Fruit fly (Drosophila melanogaster): Measurements from ENCODE around the gene CG8010.

The CG8010 gene

dm6 chrX:19268484-19269068, at the start of gene CG8010 (continued):
- TF ChIP-seq Myb (GFP tag; optimal IDR thresholded peaks at IDR 0.05) (peak; percentile 2), vfl (GFP tag; optimal IDR thresholded peaks at IDR 0.05) (peak; percentile 13), stc (GFP tag; IDR thresholded peaks at IDR 0.05) (no peak), Oli (tag; optimal IDR thresholded peaks at IDR 0.05) (no peak), onecut (GFP tag; IDR thresholded peaks at IDR 0.05) (0 out of 2 replicates have a peak, but pooled peaks have one; percentile 16), ATbp (GFP tag; optimal IDR thresholded peaks at IDR 0.05) (no peak), chm (GFP tag; IDR thresholded peaks at IDR 0.05) (peak; percentile 48; the same call in 1 of the 2 replicates), CG31441 (GFP tag; IDR thresholded peaks at IDR 0.05) (no peak), BEAF-32 (GFP tag; optimal IDR thresholded peaks at IDR 0.05) (peak; percentile 41), Abd-B (GFP tag; optimal IDR thresholded peaks at IDR 0.05) (no peak), esg (GFP tag; conservative IDR thresholded peaks at IDR 0.05) (no peak), CG6765 (GFP tag; optimal IDR thresholded peaks at IDR 0.05) (no peak), bbx (GFP tag; IDR thresholded peaks at IDR 0.05; ENCODE audit: partially characterized antibody) (peak; percentile 63), trh (GFP tag; optimal IDR thresholded peaks at IDR 0.05) (no peak), Pdp1 (GFP tag; optimal IDR thresholded peaks at IDR 0.05) (peak in 1 of 2 experiments; percentile 28), CG31224 (GFP tag; IDR thresholded peaks at IDR 0.05) (no peak), CG17829 (tag; optimal IDR thresholded peaks at IDR 0.05) (peak; percentile 41), org-1 (GFP tag; optimal IDR thresholded peaks at IDR 0.05) (no peak), CG1024 (GFP tag; IDR thresholded peaks at IDR 0.05) (0 out of 2 replicates have a peak, but pooled peaks have one; percentile 24), E2f2 (GFP tag; IDR thresholded peaks at IDR 0.05) (peak; percentile 92), B-H2 (GFP tag; optimal IDR thresholded peaks at IDR 0.05) (peak; percentile 21), gfzf (GFP tag; optimal IDR thresholded peaks at IDR 0.05) (peak; percentile 35), bcd (GFP tag; optimal IDR thresholded peaks at IDR 0.05) (no peak), chinmo (GFP tag; IDR thresholded peaks at IDR 0.05; ENCODE audit: partially characterized antibody) (0 out of 4 replicates have a peak, but pooled peaks have one; percentile 67), CG32532 (GFP tag; IDR thresholded peaks at IDR 0.05) (peak; percentile 33; the same call in 1 of the 2 replicates), Sin3A (optimal IDR thresholded peaks at IDR 0.05) (peak; percentile 13), vvl (GFP tag; IDR thresholded peaks at IDR 0.05) (peak; percentile 40; the same call in 1 of the 2 replicates), CG10979 (tag; optimal IDR thresholded peaks at IDR 0.05) (peak; percentile 37), CG7839 (tag; optimal IDR thresholded peaks at IDR 0.05) (no peak), Hsf (GFP tag; optimal IDR thresholded peaks at IDR 0.05) (peak; percentile 2), CG7357 (GFP tag; IDR thresholded peaks at IDR 0.05) (no peak), CG7271 (tag; optimal IDR thresholded peaks at IDR 0.05) (no peak), grau (tag; optimal IDR thresholded peaks at IDR 0.05) (peak; percentile 39), CG12659 (GFP tag; optimal IDR thresholded peaks at IDR 0.05) (peak; percentile 46), CG7556 (GFP tag; optimal IDR thresholded peaks at IDR 0.05) (no peak), Bteb2 (GFP tag; optimal IDR thresholded peaks at IDR 0.05) (no peak), amos (GFP tag; IDR thresholded peaks at IDR 0.05; ENCODE audit: partially characterized antibody) (peak; percentile 41; the same call in 1 of the 2 replicates), ssp (GFP tag; IDR thresholded peaks at IDR 0.05) (no peak), CkIIα-i1 (GFP tag; IDR thresholded peaks at IDR 0.05) (no peak), Hr3 (GFP tag; optimal IDR thresholded peaks at IDR 0.05) (no peak), aop (GFP tag; IDR thresholded peaks at IDR 0.05) (no peak), Sry-δ (GFP tag; optimal IDR thresholded peaks at IDR 0.05) (peak; percentile 54), hkb (optimal IDR thresholded peaks at IDR 0.05) (no peak), hkb (GFP tag; IDR thresholded peaks at IDR 0.05) (peak; percentile 34; the same call in 1 of the 2 replicates), CG43689 (GFP tag; IDR thresholded peaks at IDR 0.05) (no peak), MESR4 (GFP tag; optimal IDR thresholded peaks at IDR 0.05) (peak; percentile 87), tio (GFP tag; optimal IDR thresholded peaks at IDR 0.05) (no peak), Antp (GFP tag; optimal IDR thresholded peaks at IDR 0.05) (no peak), exex (tag; optimal IDR thresholded peaks at IDR 0.05) (no peak), ken (GFP tag; IDR thresholded peaks at IDR 0.05) (0 out of 3 replicates have a peak, but pooled peaks have one; percentile 20)
